Fruit fly (Drosophila melanogaster) whole organism, embryonic: ENCODE data around the gene Cks85A.
A peak's percentile ranks its signal among the peaks of the same experiment; 100 is the strongest.

ENCODE experiments used
- Aef1 ChIP-seq: fragments of 200-800 bp; sonication (Bioruptor generic); IDR thresholded peaks from 3 replicates; pipeline ENCODE4 v1.3.6; 2022; ENCODE audit warnings: missing biosample characterization, missing genetic modification characterization
- Atf6 ChIP-seq: fragments of 200-800 bp; sonication (Bioruptor generic); IDR thresholded peaks from 2 replicates; pipeline ENCODE4 v1.3.6; 2022; ENCODE audit warnings: missing biosample characterization, missing genetic modification characterization
- Bteb2 ChIP-seq: fragments of 200-800 bp; sonication (Bioruptor generic); optimal IDR thresholded peaks from 2 replicates; lab custom pipeline; 2016; ENCODE audit warnings: missing biosample characterization, missing genetic modification characterization
- CG10267 ChIP-seq: fragments of 200-800 bp; sonication (Bioruptor generic); optimal IDR thresholded peaks from 2 replicates; lab custom pipeline; 2018; ENCODE audit warnings: missing biosample characterization, mild to moderate bottlenecking, missing genetic modification characterization, moderate library complexity
- CG12155 ChIP-seq: fragments of 200-800 bp; sonication (Bioruptor generic); optimal IDR thresholded peaks from 3 replicates; lab custom pipeline; 2016; ENCODE audit warnings: missing biosample characterization, missing genetic modification characterization
- CG12391 ChIP-seq: fragments of 200-800 bp; sonication (Bioruptor generic); optimal IDR thresholded peaks from 3 replicates; lab custom pipeline; 2018; ENCODE audit warnings: missing biosample characterization, mild to moderate bottlenecking, missing genetic modification characterization, moderate library complexity
- CG12769 ChIP-seq: fragments of 200-800 bp; sonication (Bioruptor generic); optimal IDR thresholded peaks from 2 replicates; lab custom pipeline; 2019; ENCODE audit warnings: missing biosample characterization, mild to moderate bottlenecking, missing genetic modification characterization, moderate library complexity
- CG14667 ChIP-seq: fragments of 200-800 bp; sonication (Bioruptor generic); IDR thresholded peaks from 2 replicates; pipeline ENCODE4 v1.3.6; 2022; ENCODE audit warnings: missing biosample characterization, missing genetic modification characterization
- CG15479 ChIP-seq: fragments of 200-800 bp; sonication (Bioruptor generic); optimal IDR thresholded peaks from 3 replicates; lab custom pipeline; 2019; ENCODE audit warnings: missing biosample characterization, mild to moderate bottlenecking, missing genetic modification characterization, moderate library complexity
- CG15514 ChIP-seq: fragments of 200-800 bp; sonication (Bioruptor generic); optimal IDR thresholded peaks from 3 replicates; lab custom pipeline; 2017; ENCODE audit warnings: missing biosample characterization, missing genetic modification characterization, mild to moderate bottlenecking, moderate library complexity, missing genetic modification reagents
- CG15696 ChIP-seq: fragments of 200-800 bp; sonication (Bioruptor generic); optimal IDR thresholded peaks from 2 replicates; lab custom pipeline; 2019; ENCODE audit warnings: missing biosample characterization, mild to moderate bottlenecking, missing genetic modification characterization, moderate library complexity
- CG1603 ChIP-seq: fragments of 200-800 bp; sonication (Bioruptor generic); optimal IDR thresholded peaks from 2 replicates; lab custom pipeline; 2019; ENCODE audit warnings: missing biosample characterization, mild to moderate bottlenecking, missing genetic modification characterization, moderate library complexity
- CG17361 ChIP-seq: fragments of 200-800 bp; sonication (Bioruptor generic); IDR thresholded peaks from 3 replicates; pipeline ENCODE4 v1.3.6; 2022; ENCODE audit warnings: missing biosample characterization, missing genetic modification characterization
- CG17829 ChIP-seq: fragments of 200-800 bp; optimal IDR thresholded peaks from 2 replicates; lab custom pipeline; 2019; ENCODE audit warnings: missing biosample characterization, mild to moderate bottlenecking, missing genetic modification characterization, moderate library complexity
- CG17912 ChIP-seq: fragments of 200-800 bp; sonication (Bioruptor generic); optimal IDR thresholded peaks from 2 replicates; lab custom pipeline; 2018; ENCODE audit warnings: missing biosample characterization, mild to moderate bottlenecking, missing genetic modification characterization
- CG18619 ChIP-seq: fragments of 200-800 bp; sonication (Bioruptor generic); optimal IDR thresholded peaks from 3 replicates; lab custom pipeline; 2017; ENCODE audit warnings: missing biosample characterization, mild to moderate bottlenecking, missing genetic modification characterization
- CG2678 ChIP-seq: fragments of 200-800 bp; sonication (Bioruptor generic); optimal IDR thresholded peaks from 3 replicates; lab custom pipeline; 2019; ENCODE audit warnings: missing biosample characterization, mild to moderate bottlenecking, missing genetic modification characterization, moderate library complexity
- CG31365 ChIP-seq: fragments of 200-800 bp; sonication (Bioruptor generic); optimal IDR thresholded peaks from 2 replicates; lab custom pipeline; 2018; ENCODE audit warnings: missing biosample characterization, mild to moderate bottlenecking, missing genetic modification characterization
- CG32772 ChIP-seq: fragments of 200-800 bp; sonication (Bioruptor generic); IDR thresholded peaks from 2 replicates; pipeline ENCODE4 v1.3.6; 2022; ENCODE audit warnings: missing biosample characterization, missing genetic modification characterization
- CG3838 ChIP-seq: fragments of 200-800 bp; sonication (Bioruptor generic); optimal IDR thresholded peaks from 3 replicates; lab custom pipeline; 2016; ENCODE audit warnings: missing biosample characterization, missing genetic modification characterization
- CG5245 ChIP-seq: fragments of 200-800 bp; sonication (Bioruptor generic); optimal IDR thresholded peaks from 3 replicates; lab custom pipeline; 2016; ENCODE audit warnings: missing biosample characterization, missing genetic modification characterization
- CG6654 ChIP-seq: fragments of 200-800 bp; sonication (Bioruptor generic); optimal IDR thresholded peaks from 2 replicates; lab custom pipeline; 2017; ENCODE audit warnings: missing biosample characterization, mild to moderate bottlenecking, missing genetic modification characterization
- CG6813 ChIP-seq: fragments of 200-800 bp; sonication (Bioruptor generic); optimal IDR thresholded peaks from 2 replicates; lab custom pipeline; 2017; ENCODE audit warnings: missing biosample characterization, missing genetic modification characterization, mild to moderate bottlenecking, moderate library complexity, missing genetic modification reagents
- CG7745 ChIP-seq: fragments of 200-800 bp; sonication (Bioruptor generic); optimal IDR thresholded peaks from 2 replicates; lab custom pipeline; 2018; ENCODE audit warnings: missing biosample characterization, mild to moderate bottlenecking, missing genetic modification characterization, moderate library complexity
- CG9727 ChIP-seq: fragments of 200-800 bp; sonication (Bioruptor generic); optimal IDR thresholded peaks from 3 replicates; lab custom pipeline; 2017; ENCODE audit warnings: missing biosample characterization, mild to moderate bottlenecking, missing genetic modification characterization
- CrebB ChIP-seq: fragments of 200-800 bp; sonication (Bioruptor generic); optimal IDR thresholded peaks from 3 replicates; lab custom pipeline; 2018; ENCODE audit warnings: missing biosample characterization, mild to moderate bottlenecking, missing genetic modification characterization
- HLH3B ChIP-seq: fragments of 200-800 bp; sonication (Bioruptor generic); IDR thresholded peaks from 2 replicates; pipeline ENCODE4 v1.3.6; 2022; ENCODE audit warnings: missing biosample characterization, missing genetic modification characterization
- HLHmδ ChIP-seq: fragments of 200-800 bp; sonication (Bioruptor generic); optimal IDR thresholded peaks from 2 replicates; lab custom pipeline; 2018; ENCODE audit warnings: missing biosample characterization, mild to moderate bottlenecking, missing genetic modification characterization, moderate library complexity
- Kr ChIP-seq: fragments of 200-800 bp; sonication (Bioruptor generic); optimal IDR thresholded peaks from 2 replicates; lab custom pipeline; 2017; ENCODE audit warnings: missing biosample characterization, mild to moderate bottlenecking, missing genetic modification characterization
- Nf-YC ChIP-seq: fragments of 200-800 bp; optimal IDR thresholded peaks from 3 replicates; lab custom pipeline; 2019; ENCODE audit warnings: missing biosample characterization, mild to moderate bottlenecking, missing genetic modification characterization, moderate library complexity
- Rfx ChIP-seq: fragments of 200-800 bp; sonication (Bioruptor generic); IDR thresholded peaks from 2 replicates; pipeline ENCODE4 v1.3.6; 2022; ENCODE audit warnings: missing biosample characterization, missing genetic modification characterization
- Sox102F ChIP-seq: fragments of 200-800 bp; sonication (Bioruptor generic); optimal IDR thresholded peaks from 2 replicates; lab custom pipeline; 2018; ENCODE audit warnings: missing biosample characterization, mild to moderate bottlenecking, missing genetic modification characterization, moderate library complexity
- ac ChIP-seq: fragments of 200-800 bp; sonication (Bioruptor generic); optimal IDR thresholded peaks from 3 replicates; lab custom pipeline; 2017; ENCODE audit warnings: missing biosample characterization, mild to moderate bottlenecking, missing genetic modification characterization
- ap ChIP-seq: fragments of 200-800 bp; sonication (Bioruptor generic); IDR thresholded peaks from 2 replicates; pipeline ENCODE4 v1.3.6; 2022; ENCODE audit warnings: missing biosample characterization, missing genetic modification characterization
- cato ChIP-seq: fragments of 200-800 bp; sonication (Bioruptor generic); optimal IDR thresholded peaks from 2 replicates; lab custom pipeline; 2016; ENCODE audit warnings: missing biosample characterization, missing genetic modification characterization, borderline replicate concordance
- crol ChIP-seq: fragments of 200-800 bp; sonication (Bioruptor generic); IDR thresholded peaks from 2 replicates; pipeline ENCODE4 v1.3.6; 2022; ENCODE audit warnings: missing biosample characterization, missing genetic modification characterization
- dimm ChIP-seq: fragments of 200-800 bp; sonication (Bioruptor generic); IDR thresholded peaks from 2 replicates; pipeline ENCODE4 v1.3.6; 2022; ENCODE audit warnings: missing biosample characterization, missing genetic modification characterization
- dmrt11E ChIP-seq: fragments of 200-800 bp; sonication (Bioruptor generic); optimal IDR thresholded peaks from 3 replicates; lab custom pipeline; 2018; ENCODE audit warnings: missing biosample characterization, mild to moderate bottlenecking, missing genetic modification characterization, moderate library complexity
- fd102C ChIP-seq: fragments of 200-800 bp; sonication (Bioruptor generic); optimal IDR thresholded peaks from 2 replicates; lab custom pipeline; 2018; ENCODE audit warnings: missing biosample characterization, mild to moderate bottlenecking, missing genetic modification characterization, moderate library complexity
- jumu ChIP-seq: fragments of 200-800 bp; sonication (Bioruptor generic); optimal IDR thresholded peaks from 3 replicates; lab custom pipeline; 2016; ENCODE audit warnings: missing biosample characterization, missing genetic modification characterization
- ken ChIP-seq: fragments of 200-800 bp; sonication (Bioruptor generic); IDR thresholded peaks from 3 replicates; pipeline ENCODE4 v1.3.6; 2022; ENCODE audit warnings: missing biosample characterization, missing genetic modification characterization
- klu ChIP-seq: fragments of 200-800 bp; sonication (Bioruptor generic); IDR thresholded peaks from 2 replicates; pipeline ENCODE4 v1.3.6; 2022; ENCODE audit warnings: missing biosample characterization, missing genetic modification characterization
- mirr ChIP-seq: fragments of 200-800 bp; sonication (Bioruptor generic); optimal IDR thresholded peaks from 3 replicates; lab custom pipeline; 2018; ENCODE audit warnings: missing biosample characterization, mild to moderate bottlenecking, missing genetic modification characterization
- nau ChIP-seq: fragments of 200-800 bp; sonication (Bioruptor generic); optimal IDR thresholded peaks from 3 replicates; lab custom pipeline; 2017; ENCODE audit warnings: missing biosample characterization, mild to moderate bottlenecking, missing genetic modification characterization, missing genetic modification reagents
- oc ChIP-seq: fragments of 200-800 bp; sonication (Bioruptor generic); optimal IDR thresholded peaks from 2 replicates; lab custom pipeline; 2018; ENCODE audit warnings: missing biosample characterization, mild to moderate bottlenecking, missing genetic modification characterization, moderate library complexity
- otp ChIP-seq: fragments of 200-800 bp; sonication (Bioruptor generic); IDR thresholded peaks from 3 replicates; pipeline ENCODE4, ENCODE4 v1.3.6; 2022; ENCODE audit warnings: missing biosample characterization, missing genetic modification characterization
- run ChIP-seq: fragments of 200-800 bp; sonication (Bioruptor generic); optimal IDR thresholded peaks from 3 replicates; lab custom pipeline; 2018; ENCODE audit warnings: missing biosample characterization, mild to moderate bottlenecking, missing genetic modification characterization
- sens ChIP-seq: fragments of 200-800 bp; sonication (Bioruptor generic); peaks from one replicate; lab custom pipeline; 2016; ENCODE audit warnings: missing biosample characterization, missing genetic modification characterization
- seq ChIP-seq: fragments of 200-800 bp; sonication (Bioruptor generic); IDR thresholded peaks from 2 replicates; pipeline ENCODE4 v1.3.6; 2022; ENCODE audit warnings: missing biosample characterization, missing genetic modification characterization
- sob ChIP-seq: fragments of 200-800 bp; sonication (Bioruptor generic); IDR thresholded peaks from 2 replicates; pipeline ENCODE4 v1.3.6; 2022; ENCODE audit warnings: missing biosample characterization, missing genetic modification characterization
- zfh1 ChIP-seq: fragments of 200-800 bp; sonication (Bioruptor generic); IDR thresholded peaks from 3 replicates; pipeline ENCODE4 v1.3.6; 2022; ENCODE audit warnings: missing biosample characterization, missing genetic modification characterization

Cks85A gene

dm6 chr3R:8705323-8706097 lies 12.7 kb downstream of the Cks85A start (continued):
- TF ChIP-seq CG12391 (peak; percentile 1), CG17829 (tag; lab: Kevin White, UChicago) (no peak), CG32772 (GFP tag; lab: Robert Waterston, UW) (no peak), CrebB (tag; lab: Kevin White, UChicago) (no peak), ap (GFP tag; lab: Robert Waterston, UW) (no peak), mirr (no peak), crol (0 out of 2 replicates have a peak, but pooled peaks have one; percentile 24), Nf-YC (peak; percentile 91), CG9727 (GFP tag; lab: Kevin White, UChicago) (no peak), oc (no peak), CG15514 (GFP tag; lab: Kevin White, UChicago) (no peak), CG7745 (tag; lab: Kevin White, UChicago) (no peak), CG10267 (tag; lab: Kevin White, UChicago) (peak; percentile 3), CG18619 (GFP tag; lab: Kevin White, UChicago) (no peak), CG2678 (tag; lab: Kevin White, UChicago) (no peak), nau (no peak), jumu (GFP tag; lab: Kevin White, UChicago) (no peak), Rfx (no peak), ken (GFP tag; lab: Robert Waterston, UW) (no peak), CG17912 (no peak), seq (peak; percentile 91), CG5245 (GFP tag; lab: Kevin White, UChicago) (no peak), run (no peak), CG12155 (GFP tag; lab: Kevin White, UChicago) (no peak)

- peak; percentile 40 for TF ChIP-seq ac
- TF ChIP-seq HLHmδ, result no peak
- TF ChIP-seq CG3838, result no peak
- no peak for TF ChIP-seq klu (GFP tag; lab: Robert Waterston, UW)
- TF ChIP-seq zfh1, result no peak
- TF ChIP-seq Aef1 (GFP tag; lab: Robert Waterston, UW), result no peak
- no peak for TF ChIP-seq Atf6 (GFP tag; lab: Robert Waterston, UW)
- peak; percentile 40 for TF ChIP-seq CG15479 (GFP tag; lab: Kevin White, UChicago)
- TF ChIP-seq Bteb2 (GFP tag; lab: Kevin White, UChicago), result no peak
- no peak for TF ChIP-seq HLH3B (GFP tag; lab: Robert Waterston, UW)
- peak; percentile 22 for TF ChIP-seq CG1603 (tag; lab: Kevin White, UChicago)
- TF ChIP-seq otp (GFP tag; lab: Robert Waterston, UW), result no peak
- peak; percentile 10 for TF ChIP-seq CG9727 (GFP tag; lab: Kevin White, UChicago)
- TF ChIP-seq sens, result peak; percentile 81
- TF ChIP-seq fd102C, result peak; percentile 67
- peak; percentile 17 for TF ChIP-seq Kr (GFP tag; lab: Kevin White, UChicago)
- TF ChIP-seq CG6654, result no peak
- peak; percentile 32 for TF ChIP-seq CG6813
- no peak for TF ChIP-seq dimm (GFP tag; lab: Robert Waterston, UW)
- no peak for TF ChIP-seq CG14667 (GFP tag; lab: Robert Waterston, UW)
- TF ChIP-seq CG31365, result no peak
- no peak for TF ChIP-seq sob
- TF ChIP-seq cato (GFP tag; lab: Kevin White, UChicago), result no peak
- no peak for TF ChIP-seq Sox102F (GFP tag; lab: Kevin White, UChicago)
- TF ChIP-seq CG15696 (tag; lab: Kevin White, UChicago), result peak; percentile 38
- TF ChIP-seq CG17361 (GFP tag; lab: Robert Waterston, UW), result no peak
- TF ChIP-seq dmrt11E (tag; lab: Kevin White, UChicago), result peak; percentile 1
- TF ChIP-seq CG12769 (tag; lab: Kevin White, UChicago), result no peak
Measured at dm6 chr3R:8704669-8705068, 13.6 kb downstream of the Cks85A start.
